Fruit fly (Drosophila melanogaster): Measurements from ENCODE around the gene CG3999.
A peak's percentile ranks its signal among the peaks of the same experiment; 100 is the strongest.

Gene CG3999

dm6 chr3R:10251218-10251617, at the start of gene CG3999:
CG3999 (plus strand) TSS chr3R:10251518.
- no peak for TF ChIP-seq CG8301 (tag; optimal IDR thresholded peaks at IDR 0.05)
- TF ChIP-seq Pif1A (GFP tag; optimal IDR thresholded peaks at IDR 0.05) = no peak
- no peak for TF ChIP-seq CG13204 (GFP tag; optimal IDR thresholded peaks at IDR 0.05)
- TF ChIP-seq Pif1B (GFP tag; optimal IDR thresholded peaks at IDR 0.05) = no peak
- TF ChIP-seq CG9948 (tag; optimal IDR thresholded peaks at IDR 0.05) = no peak
- TF ChIP-seq CG14655 (GFP tag; optimal IDR thresholded peaks at IDR 0.05) = no peak

dm6 chr3R:10203554-10203953, 47.8 kb upstream of the CG3999 start:
- TF ChIP-seq gl (tag; optimal IDR thresholded peaks at IDR 0.05) (no peak), EcR (GFP tag; optimal IDR thresholded peaks at IDR 0.05) (no peak), Pif1A (GFP tag; optimal IDR thresholded peaks at IDR 0.05) (no peak), fd96Ca (GFP tag; IDR thresholded peaks at IDR 0.05) (no peak), CG8301 (tag; optimal IDR thresholded peaks at IDR 0.05) (peak; percentile 8), CG12605 (GFP tag; IDR thresholded peaks at IDR 0.05) (no peak), CG10348 (GFP tag; IDR thresholded peaks at IDR 0.05) (no peak), CG14655 (GFP tag; optimal IDR thresholded peaks at IDR 0.05) (peak; percentile 22), CG34367 (tag; optimal IDR thresholded peaks at IDR 0.05) (peak; percentile 2), D1 (tag; optimal IDR thresholded peaks at IDR 0.05) (peak; percentile 65)

- TF ChIP-seq CG32121 (GFP tag; IDR thresholded peaks at IDR 0.05) (0 out of 2 replicates have a peak, but pooled peaks have one; percentile 7), CG14655 (GFP tag; optimal IDR thresholded peaks at IDR 0.05) (no peak), CG4496 (GFP tag; IDR thresholded peaks at IDR 0.05) (0 out of 3 replicates have a peak, but pooled peaks have one; percentile 17)
Observed at dm6 chr3R:10206740-10207139, 44.6 kb upstream of the CG3999 start.

dm6 chr3R:10212799-10213198, 38.5 kb upstream of the CG3999 start, which contains the start of gene Timp:
Timp (minus strand) TSS chr3R:10213007.
- TF ChIP-seq EcR (GFP tag; optimal IDR thresholded peaks at IDR 0.05) = no peak
- TF ChIP-seq CG32121 (GFP tag; IDR thresholded peaks at IDR 0.05) = peak; percentile 39; the same call in 1 of the 2 replicates
- peak; percentile 26; the same call in 1 of the 2 replicates for TF ChIP-seq CG12605 (GFP tag; IDR thresholded peaks at IDR 0.05)
- TF ChIP-seq CG4496 (GFP tag; IDR thresholded peaks at IDR 0.05) = peak; percentile 54; the same call in 1 of the 3 replicates
- TF ChIP-seq Snoo (tag; optimal IDR thresholded peaks at IDR 0.05) = no peak
- TF ChIP-seq CG9948 (tag; optimal IDR thresholded peaks at IDR 0.05) = no peak
- no peak for TF ChIP-seq Pif1B (GFP tag; optimal IDR thresholded peaks at IDR 0.05)
- TF ChIP-seq Ets98B (GFP tag; IDR thresholded peaks at IDR 0.05) = peak; percentile 20; the same call in 1 of the 2 replicates
- TF ChIP-seq CG15710 (tag; optimal IDR thresholded peaks at IDR 0.05) = no peak

- TF ChIP-seq CG4496 (GFP tag; IDR thresholded peaks at IDR 0.05) (peak; percentile 95), EcR (GFP tag; optimal IDR thresholded peaks at IDR 0.05) (peak; percentile 90), CG8159 (tag; optimal IDR thresholded peaks at IDR 0.05) (peak; percentile 95), Pif1A (GFP tag; optimal IDR thresholded peaks at IDR 0.05) (peak; percentile 87), gl (tag; optimal IDR thresholded peaks at IDR 0.05) (peak; percentile 83), Pif1B (GFP tag; optimal IDR thresholded peaks at IDR 0.05) (peak; percentile 86), CG12605 (GFP tag; IDR thresholded peaks at IDR 0.05) (peak; percentile 77), CG34367 (tag; optimal IDR thresholded peaks at IDR 0.05) (peak; percentile 91), fd96Ca (GFP tag; IDR thresholded peaks at IDR 0.05) (peak; percentile 89), CG13204 (GFP tag; optimal IDR thresholded peaks at IDR 0.05) (peak; percentile 83), CG15710 (tag; optimal IDR thresholded peaks at IDR 0.05) (peak; percentile 96), Ets98B (GFP tag; IDR thresholded peaks at IDR 0.05) (peak; percentile 90), CG32121 (GFP tag; IDR thresholded peaks at IDR 0.05) (peak; percentile 91), CG14655 (GFP tag; optimal IDR thresholded peaks at IDR 0.05) (peak; percentile 89), CG17806 (tag; optimal IDR thresholded peaks at IDR 0.05) (peak; percentile 94), rn (GFP tag; IDR thresholded peaks at IDR 0.05) (peak; percentile 90), D1 (tag; optimal IDR thresholded peaks at IDR 0.05) (peak; percentile 81), CG8301 (tag; optimal IDR thresholded peaks at IDR 0.05) (peak; percentile 83), CG10348 (GFP tag; IDR thresholded peaks at IDR 0.05) (peak; percentile 37; the same call in 1 of the 2 replicates), Snoo (tag; optimal IDR thresholded peaks at IDR 0.05) (peak; percentile 82), CG9948 (tag; optimal IDR thresholded peaks at IDR 0.05) (peak; percentile 90)
Observed at dm6 chr3R:10213430-10213829, 37.9 kb upstream of the CG3999 start.

- TF ChIP-seq CG10348 (GFP tag; IDR thresholded peaks at IDR 0.05) = no peak
- no peak for TF ChIP-seq Pif1B (GFP tag; optimal IDR thresholded peaks at IDR 0.05)
- no peak for TF ChIP-seq fd96Ca (GFP tag; IDR thresholded peaks at IDR 0.05)
- TF ChIP-seq CG4496 (GFP tag; IDR thresholded peaks at IDR 0.05) = no peak
- no peak for TF ChIP-seq Ets98B (GFP tag; IDR thresholded peaks at IDR 0.05)
- no peak for TF ChIP-seq Pif1A (GFP tag; optimal IDR thresholded peaks at IDR 0.05)
- TF ChIP-seq CG17806 (tag; optimal IDR thresholded peaks at IDR 0.05) = no peak
- TF ChIP-seq CG34367 (tag; optimal IDR thresholded peaks at IDR 0.05) = no peak
- TF ChIP-seq CG12605 (GFP tag; IDR thresholded peaks at IDR 0.05) = no peak
Observed at dm6 chr3R:10217998-10218397, 33.3 kb upstream of the CG3999 start.

dm6 chr3R:10222416-10222815, 28.9 kb upstream of the CG3999 start, which contains the start of gene CG12420:
CG12420 (plus strand) TSS chr3R:10222698.
- TF ChIP-seq CG34367 (tag; optimal IDR thresholded peaks at IDR 0.05) (no peak), Snoo (tag; optimal IDR thresholded peaks at IDR 0.05) (no peak), Ets98B (GFP tag; IDR thresholded peaks at IDR 0.05) (no peak), CG13204 (GFP tag; optimal IDR thresholded peaks at IDR 0.05) (no peak), Pif1B (GFP tag; optimal IDR thresholded peaks at IDR 0.05) (no peak), CG9948 (tag; optimal IDR thresholded peaks at IDR 0.05) (no peak), CG10348 (GFP tag; IDR thresholded peaks at IDR 0.05) (no peak), CG32121 (GFP tag; IDR thresholded peaks at IDR 0.05) (no peak), CG8159 (tag; optimal IDR thresholded peaks at IDR 0.05) (no peak), CG12605 (GFP tag; IDR thresholded peaks at IDR 0.05) (no peak), rn (GFP tag; IDR thresholded peaks at IDR 0.05) (no peak), CG8301 (tag; optimal IDR thresholded peaks at IDR 0.05) (no peak), CG17806 (tag; optimal IDR thresholded peaks at IDR 0.05) (no peak), CG4496 (GFP tag; IDR thresholded peaks at IDR 0.05) (no peak), gl (tag; optimal IDR thresholded peaks at IDR 0.05) (no peak), fd96Ca (GFP tag; IDR thresholded peaks at IDR 0.05) (no peak), CG15710 (tag; optimal IDR thresholded peaks at IDR 0.05) (no peak), CG14655 (GFP tag; optimal IDR thresholded peaks at IDR 0.05) (no peak)
